Worm (Caenorhabditis elegans) whole organism, early embryonic: ENCODE measurements around the gene ceh-79.

ENCODE experiments used
- F13C5.2 ChIP-seq: sonication (generic microtip); optimal IDR thresholded peaks from 2 replicates; lab custom pipeline; 2017; ENCODE audit warnings: mild to moderate bottlenecking, missing genetic modification characterization, inconsistent platforms, missing compliant biosample characterization
- ama-1 ChIP-seq: fragments of 150-350 bp; optimal IDR thresholded peaks from 2 replicates; lab custom pipeline; 2014
- ets-7 ChIP-seq: sonication (generic microtip); optimal IDR thresholded peaks from 2 replicates; lab custom pipeline; 2016; ENCODE audit warnings: missing genotype, missing genetic modification characterization, missing compliant biosample characterization
- scrt-1 ChIP-seq: fragments of 200-800 bp; sonication (Bioruptor generic); IDR thresholded peaks from 2 replicates; pipeline ENCODE4 v1.3.6; 2022; ENCODE audit warnings: missing genetic modification characterization, missing compliant biosample characterization

- TF ChIP-seq ama-1, result no peak
- TF ChIP-seq ets-7 (tag; lab: Kevin White, UChicago), result no peak
- no peak for TF ChIP-seq F13C5.2 (tag; lab: Kevin White, UChicago)
- TF ChIP-seq scrt-1 (GFP tag; lab: Robert Waterston, UW), result no peak
Measured at ce11 chrV:13264245-13264644, 37.4 kb upstream of the ceh-79 start, which contains the start of gene zip-5.
